Fruit fly (Drosophila melanogaster) whole organism, wandering third instar larva: ENCODE data around the gene por.

Experiments used
- CG9705 ChIP-seq: fragments of 200-800 bp; sonication (Bioruptor generic); optimal IDR thresholded peaks from 2 replicates; lab custom pipeline; 2018; ENCODE audit warnings: missing biosample characterization, mild to moderate bottlenecking, missing genetic modification characterization
- CrebA ChIP-seq: fragments of 200-800 bp; sonication (Bioruptor generic); optimal IDR thresholded peaks from 2 replicates; lab custom pipeline; 2016; ENCODE audit warnings: missing biosample characterization, mild to moderate bottlenecking, missing genetic modification characterization, borderline replicate concordance
- Dfd ChIP-seq: fragments of >200 bp; optimal IDR thresholded peaks from 2 replicates; lab custom pipeline; 2017; ENCODE audit warnings: missing biosample characterization, missing genetic modification characterization
- Dif ChIP-seq: fragments of 200-275, 200-300 bp; sonication (Bioruptor generic); optimal IDR thresholded peaks from 2 replicates; lab custom pipeline; 2018; ENCODE audit warnings: missing biosample characterization, missing genetic modification characterization; ENCODE audit not compliant: partially characterized antibody
- GATAd ChIP-seq: sonication (Bioruptor generic); optimal IDR thresholded peaks from 2 replicates; lab custom pipeline; 2016; ENCODE audit warnings: missing biosample characterization, missing genetic modification characterization
- Hnf4 ChIP-seq: fragments of 200-800 bp; sonication (Bioruptor generic); optimal IDR thresholded peaks from 2 replicates; lab custom pipeline; 2016; ENCODE audit warnings: missing biosample characterization, mild to moderate bottlenecking, missing genetic modification characterization
- Hr78 ChIP-seq: fragments of >200 bp; optimal IDR thresholded peaks from 2 replicates; lab custom pipeline; 2017; ENCODE audit warnings: missing biosample characterization, missing genetic modification characterization
- Jra ChIP-seq: sonication (Bioruptor generic); optimal IDR thresholded peaks from 2 replicates; lab custom pipeline; 2016; ENCODE audit warnings: missing biosample characterization, missing genetic modification characterization
- Mio ChIP-seq: sonication (Bioruptor generic); optimal IDR thresholded peaks from 2 replicates; lab custom pipeline; 2016; ENCODE audit warnings: missing biosample characterization, missing genetic modification characterization
- Myc ChIP-seq: fragments of >200 bp; optimal IDR thresholded peaks from 2 replicates; lab custom pipeline; 2017
- OdsH ChIP-seq: fragments of 200-800 bp; sonication (Bioruptor generic); optimal IDR thresholded peaks from 2 replicates; lab custom pipeline; 2016; ENCODE audit warnings: missing biosample characterization, mild to moderate bottlenecking, missing genetic modification characterization
- Rel ChIP-seq, 2 experiments: fragments of 200-800 bp; sonication (Bioruptor generic) in 1 of 2; optimal IDR thresholded peaks; 2 replicates in 1 of 2; 3 replicates in 1 of 2; lab custom pipeline; 2016 to 2019; ENCODE audit warnings: mild to moderate bottlenecking in 2 of 2, missing biosample characterization in 2 of 2, missing genetic modification characterization in 2 of 2, moderate library complexity in 1 of 2
- Sp1 ChIP-seq: fragments of 200-800 bp; sonication (Bioruptor generic); optimal IDR thresholded peaks from 3 replicates; lab custom pipeline; 2019; ENCODE audit warnings: missing biosample characterization, mild to moderate bottlenecking, missing genetic modification characterization, moderate library complexity
- brk ChIP-seq: fragments of 200-800 bp; sonication (Bioruptor generic); optimal IDR thresholded peaks from 2 replicates; lab custom pipeline; 2016; ENCODE audit warnings: missing biosample characterization, mild to moderate bottlenecking, missing genetic modification characterization
- dl ChIP-seq, 2 experiments: fragments of 175-275, 200-275 bp in 1 of 2; fragments of 200-275 bp in 1 of 2; sonication (Bioruptor generic); optimal IDR thresholded peaks; lab custom pipeline; 2018; ENCODE audit warnings: mild to moderate bottlenecking in 2 of 2, missing biosample characterization in 2 of 2, missing genetic modification characterization in 2 of 2, moderate library complexity in 2 of 2; ENCODE audit not compliant: partially characterized antibody in 2 of 2, insufficient read depth in 1 of 2
- dmrt93B ChIP-seq: fragments of 200-800 bp; sonication (Bioruptor generic); optimal IDR thresholded peaks from 2 replicates; lab custom pipeline; 2018; ENCODE audit warnings: missing biosample characterization, mild to moderate bottlenecking, missing genetic modification characterization
- dsf ChIP-seq: sonication (Bioruptor generic); optimal IDR thresholded peaks from 2 replicates; lab custom pipeline; 2016; ENCODE audit warnings: missing biosample characterization, missing genetic modification characterization, borderline replicate concordance
- ey ChIP-seq: fragments of 200-800 bp; sonication (Bioruptor generic); optimal IDR thresholded peaks from 2 replicates; lab custom pipeline; 2016; ENCODE audit warnings: missing biosample characterization, missing genetic modification characterization
- foxo ChIP-seq, 2 experiments: fragments of 200-800 bp; sonication (Bioruptor generic); optimal IDR thresholded peaks; 2 replicates in 1 of 2; 3 replicates in 1 of 2; lab custom pipeline; 2016 to 2017; ENCODE audit warnings: missing biosample characterization in 2 of 2, missing genetic modification characterization in 2 of 2
- fru ChIP-seq: fragments of 200-800 bp; sonication (Bioruptor generic); optimal IDR thresholded peaks from 3 replicates; lab custom pipeline; 2016; ENCODE audit warnings: missing biosample characterization, mild to moderate bottlenecking, missing genetic modification characterization
- jim ChIP-seq: fragments of 175-275, 200-325 bp; sonication (Bioruptor generic); optimal IDR thresholded peaks from 2 replicates; lab custom pipeline; 2016; ENCODE audit warnings: missing biosample characterization, mild to moderate bottlenecking, missing genetic modification characterization
- psq ChIP-seq: fragments of 200-800 bp; sonication (Bioruptor generic); optimal IDR thresholded peaks from 3 replicates; lab custom pipeline; 2017; ENCODE audit warnings: missing biosample characterization, mild to moderate bottlenecking, missing genetic modification characterization, moderate library complexity
- sage ChIP-seq: fragments of 200-800 bp; sonication (Bioruptor generic); optimal IDR thresholded peaks from 2 replicates; lab custom pipeline; 2016; ENCODE audit warnings: missing biosample characterization, mild to moderate bottlenecking, missing genetic modification characterization
- sv ChIP-seq: fragments of 200-800 bp; sonication (Bioruptor generic); optimal IDR thresholded peaks from 3 replicates; lab custom pipeline; 2016; ENCODE audit warnings: missing biosample characterization, missing genetic modification characterization
- tai ChIP-seq: sonication (Bioruptor generic); optimal IDR thresholded peaks from 2 replicates; lab custom pipeline; 2016; ENCODE audit warnings: missing biosample characterization, missing genetic modification characterization
- usp ChIP-seq: fragments of >200 bp; optimal IDR thresholded peaks from 2 replicates; lab custom pipeline; 2017; ENCODE audit warnings: missing biosample characterization, missing genetic modification characterization
- woc ChIP-seq: sonication (Bioruptor generic); optimal IDR thresholded peaks from 2 replicates; lab custom pipeline; 2016; ENCODE audit warnings: missing biosample characterization, mild to moderate bottlenecking, missing genetic modification characterization

por gene

DNA sequence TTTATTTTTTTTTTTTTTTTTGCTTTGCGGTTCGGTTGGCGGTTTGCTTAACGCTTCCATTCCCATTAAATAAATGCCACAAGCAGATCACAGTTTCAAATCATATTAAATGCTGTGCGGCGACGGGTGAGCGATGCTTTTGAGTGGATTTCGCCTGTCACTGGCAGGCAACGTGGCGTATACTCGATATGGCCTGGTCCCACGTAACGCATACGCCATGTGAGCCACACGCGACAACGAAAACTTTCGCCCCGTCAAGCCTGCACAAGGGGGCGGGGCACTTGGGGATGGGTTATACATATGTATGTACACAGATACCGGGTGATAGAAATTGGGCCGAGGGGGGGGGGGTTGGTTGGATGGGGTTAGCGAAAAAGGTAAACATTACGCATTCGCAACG lies 14.7 kb downstream of the por start:
- TF ChIP-seq Mio (GFP tag; lab: Kevin White, UChicago): no peak

DNA sequence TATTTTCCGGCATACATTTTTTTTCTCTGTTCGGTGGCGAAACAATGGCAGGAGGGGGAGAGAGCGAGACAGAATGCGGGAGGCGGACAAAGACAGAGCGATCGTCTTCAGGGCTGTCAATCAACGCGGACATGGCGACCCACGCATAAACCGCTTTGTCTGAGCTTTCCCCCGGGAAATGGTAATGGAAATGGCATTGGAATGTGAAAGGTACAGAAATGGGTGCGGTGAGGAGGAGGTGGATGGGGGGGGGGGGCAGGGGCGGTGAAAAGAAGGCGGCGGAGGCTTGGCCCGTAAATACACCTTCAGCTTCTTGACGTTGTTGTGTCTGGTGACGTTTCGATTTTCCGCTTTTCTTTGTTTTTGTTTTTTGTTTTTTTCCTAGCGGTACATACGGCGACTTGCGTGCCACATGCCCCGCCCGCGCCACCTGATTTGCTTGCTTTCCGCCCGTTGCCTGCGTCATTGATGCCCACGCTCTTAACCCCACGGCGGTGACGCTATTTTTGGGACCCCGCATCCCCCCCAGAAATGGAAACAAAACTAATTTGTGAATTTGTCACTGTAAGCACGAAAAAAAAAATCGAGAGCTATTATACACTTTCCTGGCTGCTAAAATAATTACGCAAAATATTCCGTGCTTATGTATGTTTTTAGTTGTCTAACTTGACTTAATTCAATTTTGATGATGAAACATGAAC lies 15.5 kb downstream of the por start:
- TF ChIP-seq Hnf4 (GFP tag; lab: Kevin White, UChicago): no peak

DNA sequence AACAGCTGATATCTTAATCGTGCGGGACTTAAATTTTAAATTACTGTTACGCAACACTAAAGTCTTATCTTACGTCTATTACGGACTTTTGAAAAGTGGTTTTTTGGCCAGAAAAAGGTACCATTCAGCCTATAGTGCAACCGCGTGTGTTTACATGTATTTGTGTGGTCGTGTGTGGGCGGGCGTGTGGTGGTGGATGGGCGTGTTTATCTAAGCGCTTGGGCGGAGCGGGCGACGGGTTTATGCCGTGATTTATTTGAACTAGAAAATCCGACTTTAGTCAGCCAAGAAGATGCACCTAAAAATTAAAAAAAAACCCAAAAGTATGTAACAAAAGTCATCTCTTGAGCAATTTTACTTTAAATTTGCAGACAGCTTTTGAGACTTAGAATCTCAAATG lies 16.2 kb downstream of the por start:
- TF ChIP-seq dmrt93B (GFP tag; lab: Kevin White, UChicago) (no peak), CG9705 (no peak), dsf (GFP tag; lab: Kevin White, UChicago) (no peak), Hnf4 (GFP tag; lab: Kevin White, UChicago) (no peak), brk (GFP tag; lab: Kevin White, UChicago) (no peak), tai (GFP tag; lab: Kevin White, UChicago) (no peak), Jra (no peak), foxo (GFP tag; optimal IDR thresholded peaks at IDR 0.05; lab: Kevin White, UChicago) (no peak), Dfd (GFP tag; lab: Kevin White, UChicago) (no peak), psq (GFP tag; lab: Kevin White, UChicago) (no peak), sv (no peak), Dif (GFP tag; lab: Kevin White, UChicago) (no peak), Sp1 (GFP tag; lab: Kevin White, UChicago) (no peak), woc (GFP tag; lab: Kevin White, UChicago) (no peak), Myc (lab: Kevin White, UChicago) (no peak), Mio (GFP tag; lab: Kevin White, UChicago) (no peak), fru (no peak)
- TF ChIP-seq, all 38 proteins: peak for 0

DNA sequence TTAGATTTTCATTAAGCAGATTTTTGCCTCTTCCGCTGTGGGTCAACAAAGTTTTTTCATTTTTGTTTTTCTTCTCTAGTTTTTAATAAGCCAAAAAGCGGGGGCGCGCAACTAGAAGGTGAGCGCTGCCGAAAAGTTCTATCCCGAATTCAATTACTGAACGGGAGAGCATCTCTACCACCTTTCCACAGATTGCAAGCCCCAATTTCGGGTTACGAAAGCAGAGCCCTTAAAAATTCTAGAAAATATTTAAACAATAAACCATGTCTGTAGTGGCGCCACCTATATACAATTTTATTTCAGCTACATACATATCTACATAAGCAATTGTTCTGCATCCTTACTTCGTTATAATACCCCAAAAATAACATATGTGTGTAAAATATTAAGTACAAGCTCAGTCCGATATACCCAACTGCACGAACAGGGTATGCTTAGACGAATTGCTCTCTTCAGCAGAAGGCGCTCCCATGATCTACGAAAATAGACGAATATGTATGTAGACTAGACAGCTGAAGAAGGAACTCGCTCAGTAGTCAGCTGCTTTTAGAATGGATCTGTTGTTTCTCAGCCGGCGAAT lies 21.2 kb downstream of the por start, which contains the start of gene CG6106:
CG6106 (plus strand) TSS at position 530 of the 580 bp plus-strand sequence.
- TF ChIP-seq Dfd (GFP tag; lab: Kevin White, UChicago): no peak
- no peak for TF ChIP-seq Sp1 (GFP tag; lab: Kevin White, UChicago)
- no peak for TF ChIP-seq sage (GFP tag; lab: Kevin White, UChicago)
- no peak for TF ChIP-seq foxo (GFP tag; optimal IDR thresholded peaks at IDR 0.05; lab: Kevin White, UChicago)
- no peak for TF ChIP-seq usp (GFP tag; lab: Kevin White, UChicago)
- TF ChIP-seq woc (GFP tag; lab: Kevin White, UChicago): no peak
- no peak for TF ChIP-seq jim
- TF ChIP-seq Mio (GFP tag; lab: Kevin White, UChicago): no peak
- no peak for TF ChIP-seq GATAd (GFP tag; lab: Kevin White, UChicago)
- no peak for TF ChIP-seq Dif (GFP tag; lab: Kevin White, UChicago)
- TF ChIP-seq OdsH (GFP tag; lab: Kevin White, UChicago): no peak
- TF ChIP-seq CG9705: no peak
- TF ChIP-seq ey (GFP tag; lab: Kevin White, UChicago): no peak
- no peak for TF ChIP-seq CrebA (GFP tag; lab: Kevin White, UChicago)
- TF ChIP-seq fru: no peak

DNA sequence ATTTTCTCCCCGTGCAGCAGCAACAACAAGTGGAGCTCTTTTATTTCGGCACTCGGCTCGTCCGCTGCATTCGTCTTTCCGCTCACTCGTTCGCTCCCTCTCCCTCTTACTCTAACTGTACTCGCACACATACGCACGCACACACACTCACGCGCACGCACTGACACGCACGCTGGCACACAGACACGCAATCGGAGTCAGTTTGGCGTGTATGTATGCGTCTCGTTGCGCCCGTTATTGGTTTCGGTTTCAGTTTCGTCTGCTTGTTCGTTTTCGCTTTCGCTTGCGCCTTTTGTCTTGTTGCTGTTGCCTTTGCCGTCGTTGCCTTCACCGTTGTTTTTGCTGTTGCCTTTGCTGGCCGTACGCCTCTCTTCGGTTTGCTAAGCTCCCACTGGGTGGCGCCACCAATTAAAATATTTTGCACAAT lies 21.9 kb downstream of the por start:
- TF ChIP-seq woc (GFP tag; lab: Kevin White, UChicago) (no peak), dl (GFP tag; optimal IDR thresholded peaks at IDR 0.05; lab: Kevin White, UChicago; ENCODE audit: insufficient read depth in 1 of 2, partially characterized antibody in 2 of 2) (no peak), psq (GFP tag; lab: Kevin White, UChicago) (peak; percentile 27), ey (GFP tag; lab: Kevin White, UChicago) (no peak), Rel (GFP tag; optimal IDR thresholded peaks at IDR 0.05; lab: Kevin White, UChicago) (no peak), Rel (tag; optimal IDR thresholded peaks at IDR 0.05; lab: Kevin White, UChicago) (no peak), Hr78 (GFP tag; lab: Kevin White, UChicago) (no peak)
